Worm (Caenorhabditis elegans) whole organism, L2 larva: Measurements from ENCODE around the gene hsp-60.

Source experiments
- dmd-4 ChIP-seq: sonication (generic microtip); optimal IDR thresholded peaks from 2 replicates; lab custom pipeline; 2017; ENCODE audit warnings: missing biosample characterization, missing genetic modification characterization
- lin-11 ChIP-seq: fragments of 150-350 bp; sonication (generic microtip); optimal IDR thresholded peaks from 2 replicates; lab custom pipeline; 2014; ENCODE audit warnings: missing biosample characterization, missing genetic modification characterization, inconsistent platforms, mixed read lengths
- peb-1 ChIP-seq: fragments of 150-350 bp; optimal IDR thresholded peaks from 2 replicates; lab custom pipeline; 2014; ENCODE audit warnings: missing biosample characterization, missing genetic modification characterization
- unc-62 ChIP-seq: fragments of 150-350 bp; optimal IDR thresholded peaks from 2 replicates; lab custom pipeline; 2014; ENCODE audit warnings: missing biosample characterization, missing genetic modification reagents, missing genetic modification characterization

- TF ChIP-seq unc-62 (no peak), peb-1 (no peak), dmd-4 (tag; lab: Kevin White, UChicago) (no peak), lin-11 (no peak)
Measured at ce11 chrIII:1580142-1580541, 39.4 kb upstream of the hsp-60 start.
